Worm (Caenorhabditis elegans): ENCODE measurements around the gene F55A11.8.

Gene F55A11.8

ce11 chrV:11787742-11788238 lies at the start of gene F55A11.8:
Gene F55A11.8 (plus strand): TSS chrV:11788188.
- TF ChIP-seq tab-1 (GFP tag; IDR thresholded peaks at IDR 0.05) = no peak
- TF ChIP-seq ztf-23 (GFP tag; IDR thresholded peaks at IDR 0.05) = no peak
- no peak for TF ChIP-seq ref-1 (GFP tag; conservative IDR thresholded peaks at IDR 0.05)
- no peak for TF ChIP-seq T22C8.4 (GFP tag; IDR thresholded peaks at IDR 0.05)
- TF ChIP-seq ztf-29 (GFP tag; IDR thresholded peaks at IDR 0.05) = no peak

- TF ChIP-seq klf-2 (GFP tag; conservative IDR thresholded peaks at IDR 0.05) (no peak), ref-1 (GFP tag; conservative IDR thresholded peaks at IDR 0.05) (no peak), tab-1 (GFP tag; IDR thresholded peaks at IDR 0.05) (no peak), T22C8.4 (GFP tag; IDR thresholded peaks at IDR 0.05) (no peak), ztf-29 (GFP tag; IDR thresholded peaks at IDR 0.05) (no peak), flt-1 (GFP tag; IDR thresholded peaks at IDR 0.05) (no peak), med-1 (GFP tag; optimal IDR thresholded peaks at IDR 0.05; ENCODE audit: insufficient read depth) (no peak), ztf-23 (GFP tag; IDR thresholded peaks at IDR 0.05) (no peak), cog-1 (tag; optimal IDR thresholded peaks at IDR 0.05) (no peak)
Observed at ce11 chrV:11739820-11740219, 48.2 kb upstream of the F55A11.8 start, which contains the start of gene T04F3.1. Gene T04F3.1 (plus strand): TSS chrV:11740065.

ce11 chrV:11741078-11741477 lies 46.9 kb upstream of the F55A11.8 start:
- TF ChIP-seq tab-1 (GFP tag; IDR thresholded peaks at IDR 0.05) (no peak), ztf-29 (GFP tag; IDR thresholded peaks at IDR 0.05) (no peak), ztf-23 (GFP tag; IDR thresholded peaks at IDR 0.05) (no peak), klf-2 (GFP tag; conservative IDR thresholded peaks at IDR 0.05) (no peak), cog-1 (tag; optimal IDR thresholded peaks at IDR 0.05) (no peak)

- TF ChIP-seq ztf-29 (GFP tag; IDR thresholded peaks at IDR 0.05) = no peak
- no peak for TF ChIP-seq T22C8.4 (GFP tag; IDR thresholded peaks at IDR 0.05)
- no peak for TF ChIP-seq tab-1 (GFP tag; IDR thresholded peaks at IDR 0.05)
- no peak for TF ChIP-seq cog-1 (tag; optimal IDR thresholded peaks at IDR 0.05)
- TF ChIP-seq ztf-23 (GFP tag; IDR thresholded peaks at IDR 0.05) = no peak
- TF ChIP-seq med-1 (GFP tag; optimal IDR thresholded peaks at IDR 0.05; ENCODE audit: insufficient read depth) = no peak
- no peak for TF ChIP-seq ref-1 (GFP tag; conservative IDR thresholded peaks at IDR 0.05)
- no peak for TF ChIP-seq flt-1 (GFP tag; IDR thresholded peaks at IDR 0.05)
- TF ChIP-seq klf-2 (GFP tag; conservative IDR thresholded peaks at IDR 0.05) = no peak
Observed at ce11 chrV:11751480-11751879, 36.5 kb upstream of the F55A11.8 start.

- TF ChIP-seq cog-1 (tag; optimal IDR thresholded peaks at IDR 0.05) (no peak), tab-1 (GFP tag; IDR thresholded peaks at IDR 0.05) (no peak), T22C8.4 (GFP tag; IDR thresholded peaks at IDR 0.05) (no peak)
Observed at ce11 chrV:11755848-11756247, 32.1 kb upstream of the F55A11.8 start.

- no peak for TF ChIP-seq med-1 (GFP tag; optimal IDR thresholded peaks at IDR 0.05; ENCODE audit: insufficient read depth)
- no peak for TF ChIP-seq ztf-23 (GFP tag; IDR thresholded peaks at IDR 0.05)
- no peak for TF ChIP-seq ztf-29 (GFP tag; IDR thresholded peaks at IDR 0.05)
- no peak for TF ChIP-seq klf-2 (GFP tag; conservative IDR thresholded peaks at IDR 0.05)
- TF ChIP-seq T22C8.4 (GFP tag; IDR thresholded peaks at IDR 0.05) = no peak
- TF ChIP-seq tab-1 (GFP tag; IDR thresholded peaks at IDR 0.05) = no peak
- no peak for TF ChIP-seq flt-1 (GFP tag; IDR thresholded peaks at IDR 0.05)
- no peak for TF ChIP-seq cog-1 (tag; optimal IDR thresholded peaks at IDR 0.05)
- no peak for TF ChIP-seq ref-1 (GFP tag; conservative IDR thresholded peaks at IDR 0.05)
Observed at ce11 chrV:11757358-11757757, 30.6 kb upstream of the F55A11.8 start, which contains the start of gene smoc-1. Gene smoc-1 (plus strand): TSS chrV:11757658.

ce11 chrV:11758635-11759034 lies 29.4 kb upstream of the F55A11.8 start, which contains the start of gene T04F3.3:
Gene T04F3.3 (plus strand): TSS chrV:11758935.
- TF ChIP-seq flt-1 (GFP tag; IDR thresholded peaks at IDR 0.05) (no peak), med-1 (GFP tag; optimal IDR thresholded peaks at IDR 0.05; ENCODE audit: insufficient read depth) (no peak), cog-1 (tag; optimal IDR thresholded peaks at IDR 0.05) (no peak), tab-1 (GFP tag; IDR thresholded peaks at IDR 0.05) (no peak), ztf-23 (GFP tag; IDR thresholded peaks at IDR 0.05) (no peak), ztf-29 (GFP tag; IDR thresholded peaks at IDR 0.05) (no peak), klf-2 (GFP tag; conservative IDR thresholded peaks at IDR 0.05) (no peak), ref-1 (GFP tag; conservative IDR thresholded peaks at IDR 0.05) (no peak), T22C8.4 (GFP tag; IDR thresholded peaks at IDR 0.05) (no peak)

- TF ChIP-seq ztf-29 (GFP tag; IDR thresholded peaks at IDR 0.05) (no peak), ref-1 (GFP tag; conservative IDR thresholded peaks at IDR 0.05) (no peak), flt-1 (GFP tag; IDR thresholded peaks at IDR 0.05) (no peak), ztf-23 (GFP tag; IDR thresholded peaks at IDR 0.05) (no peak), T22C8.4 (GFP tag; IDR thresholded peaks at IDR 0.05) (no peak), med-1 (GFP tag; optimal IDR thresholded peaks at IDR 0.05; ENCODE audit: insufficient read depth) (no peak), cog-1 (tag; optimal IDR thresholded peaks at IDR 0.05) (no peak), tab-1 (GFP tag; IDR thresholded peaks at IDR 0.05) (no peak), klf-2 (GFP tag; conservative IDR thresholded peaks at IDR 0.05) (no peak)
Observed at ce11 chrV:11760371-11760770, 27.6 kb upstream of the F55A11.8 start, which contains the start of gene T04F3.5. Gene T04F3.5 (plus strand): TSS chrV:11760671.

ce11 chrV:11762863-11763262 lies 25.1 kb upstream of the F55A11.8 start, which contains the start of gene T04F3.4:
Gene T04F3.4 (minus strand): TSS chrV:11763049.
- TF ChIP-seq med-1 (GFP tag; optimal IDR thresholded peaks at IDR 0.05; ENCODE audit: insufficient read depth) (no peak), ztf-23 (GFP tag; IDR thresholded peaks at IDR 0.05) (no peak), cog-1 (tag; optimal IDR thresholded peaks at IDR 0.05) (no peak), ref-1 (GFP tag; conservative IDR thresholded peaks at IDR 0.05) (no peak), T22C8.4 (GFP tag; IDR thresholded peaks at IDR 0.05) (no peak), flt-1 (GFP tag; IDR thresholded peaks at IDR 0.05) (no peak), tab-1 (GFP tag; IDR thresholded peaks at IDR 0.05) (no peak), klf-2 (GFP tag; conservative IDR thresholded peaks at IDR 0.05) (no peak), ztf-29 (GFP tag; IDR thresholded peaks at IDR 0.05) (no peak)

ce11 chrV:11764373-11764954 lies 23.5 kb upstream of the F55A11.8 start, which contains the start of the genes F55A11.1 and syx-5:
Gene F55A11.1 (minus strand): TSS chrV:11764385.
Gene syx-5 (plus strand): TSS chrV:11764904.
- TF ChIP-seq med-1 (GFP tag; optimal IDR thresholded peaks at IDR 0.05; ENCODE audit: insufficient read depth) = no peak
- TF ChIP-seq cog-1 (tag; optimal IDR thresholded peaks at IDR 0.05) = peak; percentile 62

Data from whole organism, midembryonic.